Worm (Caenorhabditis elegans) whole organism, late embryonic: Measurements from ENCODE around the gene ZC373.3.

Experiments
- ceh-31 ChIP-seq: sonication (generic microtip); optimal IDR thresholded peaks from 2 replicates; lab custom pipeline; 2016; ENCODE audit warnings: missing genetic modification characterization, missing compliant biosample characterization
- lin-11 ChIP-seq: fragments of 200-800 bp; sonication (Bioruptor generic); optimal IDR thresholded peaks from 2 replicates; lab custom pipeline; 2018; ENCODE audit warnings: mild to moderate bottlenecking, missing genetic modification characterization, missing compliant biosample characterization
- madf-2 ChIP-seq: sonication (generic microtip); optimal IDR thresholded peaks from 2 replicates; lab custom pipeline; 2017; ENCODE audit warnings: missing genetic modification characterization, missing compliant biosample characterization
- pag-3 ChIP-seq: sonication (generic microtip); optimal IDR thresholded peaks from 2 replicates; lab custom pipeline; 2016; ENCODE audit warnings: missing compliant biosample characterization, missing genetic modification characterization, borderline replicate concordance
- pha-4 ChIP-seq: fragments of 150-350 bp; optimal IDR thresholded peaks from 2 replicates; lab custom pipeline; 2018; ENCODE audit warnings: missing biosample characterization, missing genetic modification reagents, missing genetic modification characterization
- rnt-1 ChIP-seq: sonication (generic microtip); optimal IDR thresholded peaks from 2 replicates; lab custom pipeline; 2016; ENCODE audit warnings: missing genetic modification characterization, missing compliant biosample characterization
- tbx-2 ChIP-seq: sonication (generic microtip); optimal IDR thresholded peaks from 2 replicates; lab custom pipeline; 2016; ENCODE audit warnings: missing genetic modification characterization, missing compliant biosample characterization
- ttx-3 ChIP-seq: sonication (generic microtip); optimal IDR thresholded peaks from 2 replicates; lab custom pipeline; 2016; ENCODE audit warnings: missing genetic modification reagents, missing genetic modification characterization, missing compliant biosample characterization

DNA sequence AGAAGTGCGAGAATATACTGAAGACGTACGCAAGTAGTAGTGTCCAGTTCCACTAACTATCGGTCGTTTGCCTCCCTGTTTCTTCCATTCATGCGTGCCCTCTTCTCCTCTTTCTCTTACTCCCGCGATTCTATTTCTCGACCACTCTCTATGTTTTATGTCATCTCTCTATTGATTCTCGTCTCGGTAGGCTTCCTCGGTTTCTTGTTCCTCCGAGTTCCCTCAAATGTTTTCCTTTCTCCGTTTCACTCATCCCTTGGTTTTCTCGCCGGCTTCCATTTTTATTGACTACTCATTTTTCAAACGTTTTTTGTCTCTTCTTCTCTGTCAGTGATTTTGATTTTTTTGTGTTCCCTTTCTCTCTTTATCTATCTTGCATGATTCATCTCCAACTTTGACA, 34.0 kb upstream of the ZC373.3 start:
- TF ChIP-seq pha-4 (tag; lab: Kevin White, UChicago), result no peak
- no peak for TF ChIP-seq ttx-3 (tag; lab: Kevin White, UChicago)
- no peak for TF ChIP-seq pag-3 (tag; lab: Kevin White, UChicago)
- peak; percentile 4 for TF ChIP-seq madf-2
- no peak for TF ChIP-seq rnt-1 (tag; lab: Kevin White, UChicago)
- peak; percentile 10 for TF ChIP-seq tbx-2 (tag; lab: Kevin White, UChicago)
- TF ChIP-seq ceh-31 (tag; lab: Kevin White, UChicago), result peak; percentile 46
- TF ChIP-seq lin-11 (tag; lab: Kevin White, UChicago), result no peak
